Worm (Caenorhabditis elegans): ENCODE results near the gene fbxa-199.

Gene fbxa-199

ce11 chrV:15432457-15432856, 33.8 kb upstream of the fbxa-199 start, which contains the start of gene T26H5.8:
Gene T26H5.8 (minus strand): TSS chrV:15432726.
- no peak for TF ChIP-seq hmbx-1 (tag; optimal IDR thresholded peaks at IDR 0.05)
- TF ChIP-seq tbx-37 (GFP tag; conservative IDR thresholded peaks at IDR 0.05), result no peak
- no peak for TF ChIP-seq B0310.2 (tag; optimal IDR thresholded peaks at IDR 0.05)
- TF ChIP-seq tbx-11 (GFP tag; IDR thresholded peaks at IDR 0.05), result no peak
- TF ChIP-seq hmg-4 (GFP tag; optimal IDR thresholded peaks at IDR 0.05), result no peak
- no peak for TF ChIP-seq tra-4 (tag; optimal IDR thresholded peaks at IDR 0.05)
- no peak for TF ChIP-seq F13C5.2 (tag; optimal IDR thresholded peaks at IDR 0.05)
- no peak for TF ChIP-seq ceh-36 (tag; optimal IDR thresholded peaks at IDR 0.05)
- no peak for TF ChIP-seq aly-1 (tag; optimal IDR thresholded peaks at IDR 0.05)
- no peak for TF ChIP-seq ceh-13 (GFP tag; optimal IDR thresholded peaks at IDR 0.05)
- TF ChIP-seq sea-1 (GFP tag; conservative IDR thresholded peaks at IDR 0.05), result no peak
- TF ChIP-seq ets-7 (tag; optimal IDR thresholded peaks at IDR 0.05), result no peak
- TF ChIP-seq hnd-1 (tag; optimal IDR thresholded peaks at IDR 0.05), result no peak
- no peak for TF ChIP-seq flt-1 (GFP tag; IDR thresholded peaks at IDR 0.05)
- TF ChIP-seq pes-1 (GFP tag; IDR thresholded peaks at IDR 0.05), result no peak
- TF ChIP-seq scrt-1 (GFP tag; IDR thresholded peaks at IDR 0.05), result no peak
- TF ChIP-seq ama-1 (optimal IDR thresholded peaks at IDR 0.05), result no peak

ce11 chrV:15431322-15432052, 32.9 kb upstream of the fbxa-199 start:
- no peak for TF ChIP-seq tbx-37 (GFP tag; conservative IDR thresholded peaks at IDR 0.05)
- TF ChIP-seq B0310.2 (tag; optimal IDR thresholded peaks at IDR 0.05), result no peak
- no peak for TF ChIP-seq ets-7 (tag; optimal IDR thresholded peaks at IDR 0.05)
- no peak for TF ChIP-seq ceh-13 (GFP tag; optimal IDR thresholded peaks at IDR 0.05)
- TF ChIP-seq pes-1 (GFP tag; IDR thresholded peaks at IDR 0.05), result no peak
- TF ChIP-seq scrt-1 (GFP tag; IDR thresholded peaks at IDR 0.05), result no peak
- TF ChIP-seq ama-1 (optimal IDR thresholded peaks at IDR 0.05), result no peak
- TF ChIP-seq flt-1 (GFP tag; IDR thresholded peaks at IDR 0.05), result no peak
- TF ChIP-seq tbx-11 (GFP tag; IDR thresholded peaks at IDR 0.05), result no peak
- TF ChIP-seq F13C5.2 (tag; optimal IDR thresholded peaks at IDR 0.05), result no peak
- TF ChIP-seq hmbx-1 (tag; optimal IDR thresholded peaks at IDR 0.05), result no peak
- no peak for TF ChIP-seq tra-4 (tag; optimal IDR thresholded peaks at IDR 0.05)

- no peak for TF ChIP-seq tra-4 (tag; optimal IDR thresholded peaks at IDR 0.05)
Observed at ce11 chrV:15426944-15427343, 28.3 kb upstream of the fbxa-199 start, which contains the start of gene fbxa-209. Gene fbxa-209 (minus strand): TSS chrV:15427044.

- TF ChIP-seq tbx-37 (GFP tag; conservative IDR thresholded peaks at IDR 0.05) (no peak), tbx-11 (GFP tag; IDR thresholded peaks at IDR 0.05) (no peak), F13C5.2 (tag; optimal IDR thresholded peaks at IDR 0.05) (no peak), ceh-13 (GFP tag; optimal IDR thresholded peaks at IDR 0.05) (no peak), ama-1 (optimal IDR thresholded peaks at IDR 0.05) (no peak), aly-1 (tag; optimal IDR thresholded peaks at IDR 0.05) (no peak), tra-4 (tag; optimal IDR thresholded peaks at IDR 0.05) (no peak), ets-7 (tag; optimal IDR thresholded peaks at IDR 0.05) (no peak), hnd-1 (tag; optimal IDR thresholded peaks at IDR 0.05) (no peak), hmbx-1 (tag; optimal IDR thresholded peaks at IDR 0.05) (no peak)
Observed at ce11 chrV:15425368-15426091, 26.9 kb upstream of the fbxa-199 start, which contains the start of gene Y36E3A.2. Gene Y36E3A.2 (plus strand): TSS chrV:15426041.

- TF ChIP-seq ceh-36 (tag; optimal IDR thresholded peaks at IDR 0.05) (no peak), tbx-37 (GFP tag; conservative IDR thresholded peaks at IDR 0.05) (no peak), ceh-13 (GFP tag; optimal IDR thresholded peaks at IDR 0.05) (no peak), tra-4 (tag; optimal IDR thresholded peaks at IDR 0.05) (no peak), hnd-1 (tag; optimal IDR thresholded peaks at IDR 0.05) (no peak), B0310.2 (tag; optimal IDR thresholded peaks at IDR 0.05) (no peak), scrt-1 (GFP tag; IDR thresholded peaks at IDR 0.05) (no peak), hmbx-1 (tag; optimal IDR thresholded peaks at IDR 0.05) (no peak)
Observed at ce11 chrV:15423601-15424000, 25.0 kb upstream of the fbxa-199 start, which contains the start of gene fbxa-104. Gene fbxa-104 (minus strand): TSS chrV:15423683.

- TF ChIP-seq aly-1 (tag; optimal IDR thresholded peaks at IDR 0.05) (no peak), hnd-1 (tag; optimal IDR thresholded peaks at IDR 0.05) (no peak)
Observed at ce11 chrV:15417822-15418221, 19.2 kb upstream of the fbxa-199 start, which contains the start of gene T06E6.10. Gene T06E6.10 (plus strand): TSS chrV:15418122.

ce11 chrV:15415951-15416350, 17.3 kb upstream of the fbxa-199 start, which contains the start of gene srh-265:
Gene srh-265 (plus strand): TSS chrV:15416251.
- no peak for TF ChIP-seq pes-1 (GFP tag; IDR thresholded peaks at IDR 0.05)

- no peak for TF ChIP-seq ets-7 (tag; optimal IDR thresholded peaks at IDR 0.05)
- TF ChIP-seq flt-1 (GFP tag; IDR thresholded peaks at IDR 0.05), result no peak
- TF ChIP-seq B0310.2 (tag; optimal IDR thresholded peaks at IDR 0.05), result no peak
- TF ChIP-seq tbx-11 (GFP tag; IDR thresholded peaks at IDR 0.05), result no peak
- TF ChIP-seq pes-1 (GFP tag; IDR thresholded peaks at IDR 0.05), result no peak
- TF ChIP-seq ceh-36 (tag; optimal IDR thresholded peaks at IDR 0.05), result no peak
- no peak for TF ChIP-seq hmbx-1 (tag; optimal IDR thresholded peaks at IDR 0.05)
- TF ChIP-seq sea-1 (GFP tag; conservative IDR thresholded peaks at IDR 0.05), result no peak
- no peak for TF ChIP-seq tra-4 (tag; optimal IDR thresholded peaks at IDR 0.05)
- no peak for TF ChIP-seq ceh-13 (GFP tag; optimal IDR thresholded peaks at IDR 0.05)
Observed at ce11 chrV:15413847-15414246, 15.2 kb upstream of the fbxa-199 start, which contains the start of gene srh-264. Gene srh-264 (plus strand): TSS chrV:15414147.
